Worm (Caenorhabditis elegans) whole organism, L2 larva: ENCODE results near the gene srbc-7.

Experiments used
- C34F6.9 ChIP-seq: fragments of 150-350 bp; optimal IDR thresholded peaks from 2 replicates; lab custom pipeline; 2014; ENCODE audit warnings: missing biosample characterization, missing genetic modification characterization
- F13H6.1 ChIP-seq: sonication (generic microtip); optimal IDR thresholded peaks from 2 replicates; lab custom pipeline; 2016; ENCODE audit warnings: missing genetic modification characterization, missing compliant biosample characterization
- ama-1 ChIP-seq: fragments of 150-350 bp; optimal IDR thresholded peaks from 2 replicates; lab custom pipeline; 2018; ENCODE audit warnings: inconsistent platforms
- blmp-1 ChIP-seq: sonication (generic microtip); optimal IDR thresholded peaks from 2 replicates; lab custom pipeline; 2017; ENCODE audit warnings: missing genetic modification characterization, mild to moderate bottlenecking, missing compliant biosample characterization, antibody characterized with exemption, moderate library complexity; ENCODE audit not compliant: insufficient read depth
- ceh-16 ChIP-seq: fragments of 150-350 bp; optimal IDR thresholded peaks from 2 replicates; lab custom pipeline; 2014; ENCODE audit warnings: missing biosample characterization, missing genetic modification characterization
- dmd-4 ChIP-seq: sonication (generic microtip); optimal IDR thresholded peaks from 2 replicates; lab custom pipeline; 2017; ENCODE audit warnings: missing biosample characterization, missing genetic modification characterization
- egl-27 ChIP-seq: sonication (generic microtip); optimal IDR thresholded peaks from 3 replicates; lab custom pipeline; 2017; ENCODE audit warnings: missing biosample characterization, missing genetic modification reagents, missing genetic modification characterization
- elt-3 ChIP-seq: sonication (generic microtip); optimal IDR thresholded peaks from 2 replicates; lab custom pipeline; 2017; ENCODE audit warnings: missing biosample characterization, missing genetic modification characterization
- fos-1 ChIP-seq: fragments of 150-350 bp; optimal IDR thresholded peaks from 2 replicates; lab custom pipeline; 2014; ENCODE audit warnings: missing biosample characterization, missing genetic modification characterization
- gmeb-1 ChIP-seq: fragments of 150-350 bp; optimal IDR thresholded peaks from 2 replicates; lab custom pipeline; 2014; ENCODE audit warnings: missing biosample characterization, missing genetic modification characterization
- lin-11 ChIP-seq: fragments of 150-350 bp; sonication (generic microtip); optimal IDR thresholded peaks from 2 replicates; lab custom pipeline; 2014; ENCODE audit warnings: missing biosample characterization, missing genetic modification characterization, inconsistent platforms, mixed read lengths
- lin-13 ChIP-seq: fragments of 150-350 bp; optimal IDR thresholded peaks from 2 replicates; lab custom pipeline; 2014; ENCODE audit warnings: missing biosample characterization, missing genetic modification reagents, missing genetic modification characterization
- lin-39 ChIP-seq: fragments of 150-350 bp; optimal IDR thresholded peaks from 2 replicates; lab custom pipeline; 2014; ENCODE audit warnings: missing biosample characterization, missing genetic modification reagents, missing genetic modification characterization
- lsy-2 ChIP-seq, 2 experiments: fragments of 150-350 bp in 1 of 2; sonication (generic microtip) in 1 of 2; optimal IDR thresholded peaks; 2 replicates each; lab custom pipeline; 2014 to 2017; ENCODE audit warnings: missing biosample characterization in 2 of 2, missing genetic modification characterization in 2 of 2
- mdl-1 ChIP-seq, 2 experiments: fragments of 150-350 bp in 1 of 2; sonication (generic microtip) in 1 of 2; optimal IDR thresholded peaks; 2 replicates each; lab custom pipeline; 2017; ENCODE audit warnings: missing biosample characterization in 2 of 2, missing genetic modification characterization in 2 of 2
- nhr-10 ChIP-seq: sonication (generic microtip); optimal IDR thresholded peaks from 2 replicates; lab custom pipeline; 2017; ENCODE audit warnings: missing biosample characterization, missing genetic modification characterization
- nhr-12 ChIP-seq: fragments of 150-350 bp; optimal IDR thresholded peaks from 2 replicates; lab custom pipeline; 2014; ENCODE audit warnings: missing biosample characterization, missing genetic modification characterization
- nhr-129 ChIP-seq: fragments of 150-350 bp; optimal IDR thresholded peaks from 2 replicates; lab custom pipeline; 2014; ENCODE audit warnings: missing biosample characterization, missing genetic modification characterization
- nhr-21 ChIP-seq: fragments of 150-350 bp; optimal IDR thresholded peaks from 2 replicates; lab custom pipeline; 2014; ENCODE audit warnings: missing biosample characterization, missing genetic modification characterization
- nhr-237 ChIP-seq: fragments of 150-350 bp; optimal IDR thresholded peaks from 2 replicates; lab custom pipeline; 2014; ENCODE audit warnings: missing biosample characterization, missing genetic modification characterization
- nhr-6 ChIP-seq: fragments of 150-350 bp; optimal IDR thresholded peaks from 2 replicates; lab custom pipeline; 2014; ENCODE audit warnings: missing biosample characterization, missing genetic modification characterization
- peb-1 ChIP-seq: fragments of 150-350 bp; optimal IDR thresholded peaks from 2 replicates; lab custom pipeline; 2014; ENCODE audit warnings: missing biosample characterization, missing genetic modification characterization
- sem-4 ChIP-seq: fragments of 150-350 bp; optimal IDR thresholded peaks from 2 replicates; lab custom pipeline; 2014; ENCODE audit warnings: missing biosample characterization, missing genetic modification reagents, missing genetic modification characterization
- skn-1 ChIP-seq: sonication (generic microtip); optimal IDR thresholded peaks from 2 replicates; lab custom pipeline; 2017; ENCODE audit warnings: missing biosample characterization, missing genetic modification characterization
- sma-3 ChIP-seq: sonication (generic microtip); optimal IDR thresholded peaks from 2 replicates; lab custom pipeline; 2016; ENCODE audit warnings: missing genetic modification reagents, missing genetic modification characterization, missing compliant biosample characterization
- sma-9 ChIP-seq, 2 experiments: fragments of 150-350 bp in 1 of 2; sonication (generic microtip) in 1 of 2; optimal IDR thresholded peaks; 2 replicates each; lab custom pipeline; 2014 to 2016; ENCODE audit warnings: missing genetic modification characterization in 2 of 2, mild to moderate bottlenecking in 1 of 2, missing biosample characterization in 1 of 2, missing compliant biosample characterization in 1 of 2, missing genetic modification reagents in 1 of 2, moderate library complexity in 1 of 2
- snpc-4 ChIP-seq: fragments of 150-350 bp; optimal IDR thresholded peaks from 2 replicates; lab custom pipeline; 2014; ENCODE audit warnings: missing biosample characterization, missing genetic modification characterization
- unc-39 ChIP-seq: fragments of 150-350 bp; optimal IDR thresholded peaks from 2 replicates; lab custom pipeline; 2014; ENCODE audit warnings: missing biosample characterization, missing genetic modification characterization
- unc-55 ChIP-seq: fragments of 150-350 bp; sonication (generic microtip); optimal IDR thresholded peaks from 3 replicates; lab custom pipeline; 2014; ENCODE audit warnings: missing biosample characterization, missing genetic modification reagents, missing genetic modification characterization
- zag-1 ChIP-seq: fragments of 150-350 bp; optimal IDR thresholded peaks from 2 replicates; lab custom pipeline; 2014; ENCODE audit warnings: missing biosample characterization, missing genetic modification characterization
- ztf-1 ChIP-seq: fragments of 200-800 bp; sonication (Bioruptor generic); conservative IDR thresholded peaks from 2 replicates; pipeline ENCODE4 v1.3.6; 2022; ENCODE audit warnings: missing genetic modification characterization, missing compliant biosample characterization
- ztf-11 ChIP-seq: sonication (generic microtip); optimal IDR thresholded peaks from 2 replicates; lab custom pipeline; 2017; ENCODE audit warnings: missing biosample characterization, missing genetic modification characterization

Gene srbc-7

DNA sequence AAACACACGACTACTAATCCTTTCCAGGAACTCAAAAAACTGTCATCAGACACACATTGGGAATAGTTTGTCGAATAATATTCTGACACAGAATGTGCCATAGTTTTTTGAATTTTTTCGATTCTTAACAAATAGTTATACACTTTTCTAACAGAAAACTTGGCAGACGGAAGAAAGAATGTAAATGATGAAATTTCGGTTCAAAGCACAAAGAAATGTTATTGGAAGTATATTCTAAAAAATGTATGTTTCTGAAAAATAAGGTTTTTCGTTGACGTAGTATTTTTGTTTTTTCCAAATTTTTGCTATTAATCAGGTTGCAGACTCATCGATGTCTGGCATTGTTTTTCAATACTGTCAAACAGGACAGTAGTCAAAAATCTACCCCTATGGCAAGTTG lies 26.5 kb downstream of the srbc-7 start, which contains the start of gene srh-92:
Gene srh-92 (minus strand): TSS at position 101 of the 400 bp plus-strand sequence.
- no peak for TF ChIP-seq zag-1 (tag; lab: Kevin White, UChicago)
- no peak for TF ChIP-seq dmd-4 (tag; lab: Kevin White, UChicago)
- no peak for TF ChIP-seq ztf-11
- TF ChIP-seq sma-3, result no peak
- TF ChIP-seq gmeb-1 (tag; lab: Kevin White, UChicago), result no peak
- TF ChIP-seq blmp-1 (tag; lab: Kevin White, UChicago), result no peak
- TF ChIP-seq egl-27, result no peak
- no peak for TF ChIP-seq sem-4 (tag; lab: Kevin White, UChicago)
- TF ChIP-seq unc-39 (tag; lab: Kevin White, UChicago), result no peak
- no peak for TF ChIP-seq sma-9 (GFP tag; optimal IDR thresholded peaks at IDR 0.05; lab: Kevin White, UChicago)
- no peak for TF ChIP-seq sma-9 (tag; optimal IDR thresholded peaks at IDR 0.05; lab: Kevin White, UChicago)
- TF ChIP-seq ama-1 (lab: Kevin White, UChicago), result no peak
- no peak for TF ChIP-seq ztf-1 (GFP tag; lab: Robert Waterston, UW)
- TF ChIP-seq nhr-6, result no peak
- no peak for TF ChIP-seq nhr-10
- TF ChIP-seq elt-3 (tag; lab: Kevin White, UChicago), result no peak

DNA sequence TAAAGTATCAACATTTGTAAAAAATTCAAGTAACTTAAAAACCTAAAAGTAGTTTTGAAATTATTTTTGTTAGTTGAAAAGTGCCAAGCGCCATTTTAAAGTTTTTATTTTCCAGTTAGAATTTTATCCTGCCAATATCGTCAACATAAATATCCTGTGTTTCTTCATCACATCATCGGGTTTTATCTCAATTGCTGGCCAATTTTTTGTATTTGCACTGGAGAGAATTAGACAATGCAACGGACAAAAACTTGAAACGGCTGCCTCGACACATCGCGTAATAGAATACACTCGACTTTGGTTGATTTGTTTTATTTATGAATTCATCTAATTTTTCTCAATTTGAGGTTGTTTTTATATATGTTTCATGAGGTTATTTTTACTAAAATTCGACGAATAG lies 32.4 kb downstream of the srbc-7 start, which contains the start of gene F25E5.2:
Gene F25E5.2 (plus strand): TSS at position 301 of the 400 bp plus-strand sequence.
- TF ChIP-seq ztf-1 (GFP tag; lab: Robert Waterston, UW) (no peak), lin-39 (no peak), ztf-11 (no peak), ceh-16 (tag; lab: Kevin White, UChicago) (no peak), fos-1 (tag; lab: Kevin White, UChicago) (no peak), lin-13 (GFP tag; lab: Kevin White, UChicago) (no peak), peb-1 (tag; lab: Kevin White, UChicago) (no peak), snpc-4 (tag; lab: Kevin White, UChicago) (no peak), unc-39 (tag; lab: Kevin White, UChicago) (no peak), mdl-1 (tag; optimal IDR thresholded peaks at IDR 0.05; lab: Kevin White, UChicago) (no peak), sem-4 (tag; lab: Kevin White, UChicago) (no peak), lsy-2 (tag; optimal IDR thresholded peaks at IDR 0.05; lab: Kevin White, UChicago) (no peak), nhr-237 (tag; lab: Kevin White, UChicago) (no peak), elt-3 (tag; lab: Kevin White, UChicago) (no peak), nhr-10 (no peak), nhr-21 (no peak), blmp-1 (tag; lab: Kevin White, UChicago) (no peak)

DNA sequence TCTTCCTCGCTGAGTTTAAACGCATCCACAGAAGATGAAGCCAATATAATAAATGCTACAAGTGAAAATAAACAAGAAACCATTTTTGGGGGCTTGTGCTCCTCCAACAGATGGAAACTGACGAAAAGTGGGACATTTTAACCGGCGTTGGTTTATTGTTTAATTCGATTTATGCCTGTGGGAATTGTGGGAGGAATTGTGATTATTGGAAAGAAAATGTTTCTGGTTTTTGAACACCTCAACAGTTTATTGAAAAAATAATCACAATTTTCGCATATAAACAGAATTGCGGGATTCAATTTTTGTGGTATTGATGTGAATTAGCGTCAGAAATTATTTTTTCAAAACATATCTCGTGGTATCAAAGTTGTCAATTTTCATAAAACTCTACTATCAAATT lies 33.2 kb downstream of the srbc-7 start, which contains the start of gene try-8:
Gene try-8 (minus strand): TSS at position 101 of the 400 bp plus-strand sequence.
- TF ChIP-seq peb-1 (tag; lab: Kevin White, UChicago), result no peak
- no peak for TF ChIP-seq nhr-10
- TF ChIP-seq ztf-1 (GFP tag; lab: Robert Waterston, UW), result no peak
- TF ChIP-seq elt-3 (tag; lab: Kevin White, UChicago), result no peak
- no peak for TF ChIP-seq blmp-1 (tag; lab: Kevin White, UChicago)

ce11 chrV:7451421-7451820 lies 36.0 kb downstream of the srbc-7 start, which contains the start of gene try-11:
Gene try-11, plus strand, starts transcription at chrV:7451721.
- TF ChIP-seq lin-13 (GFP tag; lab: Kevin White, UChicago) (no peak), nhr-12 (tag; lab: Kevin White, UChicago) (no peak), sma-3 (no peak), lsy-2 (tag; optimal IDR thresholded peaks at IDR 0.05; lab: Kevin White, UChicago) (no peak), nhr-129 (tag; lab: Kevin White, UChicago) (no peak), unc-55 (GFP tag; lab: Kevin White, UChicago) (no peak), F13H6.1 (tag; lab: Kevin White, UChicago) (no peak), nhr-10 (no peak), lin-11 (tag; lab: Kevin White, UChicago) (no peak), ceh-16 (tag; lab: Kevin White, UChicago) (no peak), skn-1 (tag; lab: Kevin White, UChicago) (no peak), ztf-11 (no peak), C34F6.9 (tag; lab: Kevin White, UChicago) (no peak), snpc-4 (tag; lab: Kevin White, UChicago) (no peak), elt-3 (tag; lab: Kevin White, UChicago) (no peak)
- TF ChIP-seq, all 48 proteins: peak for 0
